Worm (Caenorhabditis elegans) whole organism, L1 larva: ENCODE data around the gene M163.22.

Experiments
- C04F5.9 ChIP-seq: sonication (generic microtip); optimal IDR thresholded peaks from 2 replicates; lab custom pipeline; 2016; ENCODE audit warnings: missing genetic modification characterization, missing compliant biosample characterization
- aha-1 ChIP-seq: fragments of 150-350 bp; optimal IDR thresholded peaks from 2 replicates; lab custom pipeline; 2014; ENCODE audit warnings: missing biosample characterization, missing genetic modification characterization
- alr-1 ChIP-seq: fragments of 200-800 bp; sonication (Bioruptor generic); optimal IDR thresholded peaks from 2 replicates; lab custom pipeline; 2018; ENCODE audit warnings: borderline replicate concordance, mild to moderate bottlenecking, missing genetic modification characterization, missing compliant biosample characterization
- ama-1 ChIP-seq: fragments of 150-350 bp; optimal IDR thresholded peaks from 2 replicates; lab custom pipeline; 2014
- blmp-1 ChIP-seq: fragments of 150-350 bp; optimal IDR thresholded peaks from 2 replicates; lab custom pipeline; 2014; ENCODE audit warnings: missing biosample characterization, missing genetic modification characterization
- ceh-8 ChIP-seq: fragments of 200-800 bp; sonication (Bioruptor generic); optimal IDR thresholded peaks from 2 replicates; lab custom pipeline; 2018; ENCODE audit warnings: mild to moderate bottlenecking, missing genetic modification characterization, moderate library complexity, missing compliant biosample characterization
- ceh-82 ChIP-seq, 3 experiments: fragments of 150-350 bp in 1 of 3; sonication (generic microtip) in 2 of 3; optimal IDR thresholded peaks; 2 replicates each; lab custom pipeline; 2014 to 2017; ENCODE audit warnings: missing biosample characterization in 3 of 3, missing genetic modification characterization in 3 of 3
- ceh-88 ChIP-seq: fragments of 200-800 bp; sonication (Bioruptor generic); IDR thresholded peaks from 2 replicates; pipeline ENCODE4 v1.3.6; 2022; ENCODE audit warnings: missing genetic modification characterization, missing compliant biosample characterization
- ceh-90 ChIP-seq: sonication (generic microtip); optimal IDR thresholded peaks from 2 replicates; lab custom pipeline; 2016; ENCODE audit warnings: missing genetic modification characterization, missing compliant biosample characterization
- ces-1 ChIP-seq: fragments of 150-350 bp; optimal IDR thresholded peaks from 2 replicates; lab custom pipeline; 2014; ENCODE audit warnings: missing biosample characterization, missing genetic modification reagents, missing genetic modification characterization
- dpl-1 ChIP-seq, 3 experiments: fragments of 150-350 bp in 2 of 3; sonication (generic microtip) in 1 of 3; optimal IDR thresholded peaks; 2 replicates each; lab custom pipeline; 2014 to 2017; ENCODE audit warnings: missing biosample characterization in 3 of 3, missing genetic modification characterization in 3 of 3, missing genetic modification reagents in 3 of 3
- efl-1 ChIP-seq, 4 experiments: fragments of 150-350 bp; optimal IDR thresholded peaks in 3 of 4; peaks in 1 of 4; 1 replicate in 1 of 4; 2 replicates in 3 of 4; lab custom pipeline; 2014; ENCODE audit warnings: missing biosample characterization in 2 of 4, missing genetic modification characterization in 2 of 4, missing genetic modification reagents in 2 of 4
- efl-3 ChIP-seq: fragments of 200-800 bp; sonication (Bioruptor generic); optimal IDR thresholded peaks from 2 replicates; lab custom pipeline; 2018; ENCODE audit warnings: mild to moderate bottlenecking, missing genetic modification characterization, missing compliant biosample characterization
- egl-27 ChIP-seq, 2 experiments: fragments of 150-350 bp in 1 of 2; sonication (generic microtip); optimal IDR thresholded peaks; 3 replicates each; lab custom pipeline; 2017 to 2018; ENCODE audit warnings: missing biosample characterization in 2 of 2, missing genetic modification characterization in 2 of 2, missing genetic modification reagents in 2 of 2
- elt-2 ChIP-seq: sonication (generic microtip); optimal IDR thresholded peaks from 2 replicates; lab custom pipeline; 2016; ENCODE audit warnings: missing genetic modification characterization, mild to moderate bottlenecking, inconsistent platforms, missing compliant biosample characterization, missing genetic modification reagents
- fkh-4 ChIP-seq: sonication (generic microtip); optimal IDR thresholded peaks from 2 replicates; lab custom pipeline; 2016; ENCODE audit warnings: missing compliant biosample characterization, missing genetic modification characterization, borderline replicate concordance
- fos-1 ChIP-seq: fragments of 150-350 bp; optimal IDR thresholded peaks from 2 replicates; lab custom pipeline; 2014; ENCODE audit warnings: missing biosample characterization, missing genetic modification characterization
- grh-1 ChIP-seq: fragments of 200-800 bp; sonication (Bioruptor generic); IDR thresholded peaks from 2 replicates; pipeline ENCODE4 v1.3.6; 2022; ENCODE audit warnings: missing genetic modification reagents, missing genetic modification characterization, missing compliant biosample characterization
- hlh-17 ChIP-seq: fragments of 200-800 bp; sonication (Bioruptor generic); optimal IDR thresholded peaks from 2 replicates; lab custom pipeline; 2018; ENCODE audit warnings: missing genetic modification characterization, mild to moderate bottlenecking, missing compliant biosample characterization, moderate library complexity, borderline replicate concordance
- hlh-4 ChIP-seq: sonication (generic microtip); optimal IDR thresholded peaks from 2 replicates; lab custom pipeline; 2016; ENCODE audit warnings: mild to moderate bottlenecking, missing genetic modification characterization, missing compliant biosample characterization
- lin-14 ChIP-seq: fragments of 200-800 bp; sonication (Bioruptor generic); optimal IDR thresholded peaks from 2 replicates; lab custom pipeline; 2018; ENCODE audit warnings: mild to moderate bottlenecking, missing genetic modification characterization, moderate library complexity, missing compliant biosample characterization
- lin-35 ChIP-seq, 2 experiments: fragments of 150-350 bp; optimal IDR thresholded peaks; 2 replicates each; lab custom pipeline; 2014; ENCODE audit warnings: missing biosample characterization in 2 of 2, missing genetic modification characterization in 2 of 2, missing genetic modification reagents in 2 of 2
- nhr-12 ChIP-seq: sonication (generic microtip); optimal IDR thresholded peaks from 2 replicates; lab custom pipeline; 2017; ENCODE audit warnings: missing biosample characterization, missing genetic modification characterization
- nhr-19 ChIP-seq: fragments of 200-800 bp; sonication (Bioruptor generic); conservative IDR thresholded peaks from 2 replicates; pipeline ENCODE4 v1.3.6; 2022; ENCODE audit warnings: missing genetic modification characterization, missing compliant biosample characterization
- nhr-237 ChIP-seq: fragments of 150-350 bp; optimal IDR thresholded peaks from 2 replicates; lab custom pipeline; 2014; ENCODE audit warnings: missing biosample characterization, missing genetic modification characterization
- nhr-71 ChIP-seq: sonication (generic microtip); optimal IDR thresholded peaks from 2 replicates; lab custom pipeline; 2016; ENCODE audit warnings: mild to moderate bottlenecking, missing genetic modification characterization, moderate library complexity, missing compliant biosample characterization
- nhr-84 ChIP-seq: sonication (generic microtip); optimal IDR thresholded peaks from 2 replicates; lab custom pipeline; 2017; ENCODE audit warnings: missing biosample characterization, missing genetic modification characterization
- nhr-85 ChIP-seq: sonication (generic microtip); peaks from one replicate; lab custom pipeline; 2016; ENCODE audit warnings: missing genetic modification characterization, inconsistent platforms, missing compliant biosample characterization
- nhr-90 ChIP-seq: sonication (generic microtip); optimal IDR thresholded peaks from 2 replicates; lab custom pipeline; 2016; ENCODE audit warnings: mild to moderate bottlenecking, missing genetic modification characterization, missing compliant biosample characterization; ENCODE audit not compliant: poor library complexity
- skn-1 ChIP-seq: fragments of 150-350 bp; optimal IDR thresholded peaks from 2 replicates; lab custom pipeline; 2014; ENCODE audit warnings: missing biosample characterization, missing genetic modification characterization
- sox-4 ChIP-seq: sonication (generic microtip); optimal IDR thresholded peaks from 2 replicates; lab custom pipeline; 2016; ENCODE audit warnings: missing genetic modification characterization, missing compliant biosample characterization
- sptf-1 ChIP-seq: fragments of 150-350 bp; optimal IDR thresholded peaks from 2 replicates; lab custom pipeline; 2014; ENCODE audit warnings: missing biosample characterization, missing genetic modification characterization
- sup-37 ChIP-seq: fragments of 200-800 bp; sonication (Bioruptor generic); optimal IDR thresholded peaks from 2 replicates; lab custom pipeline; 2018; ENCODE audit warnings: mild to moderate bottlenecking, missing genetic modification characterization, missing compliant biosample characterization
- swsn-7 ChIP-seq: sonication (generic microtip); optimal IDR thresholded peaks from 2 replicates; lab custom pipeline; 2016; ENCODE audit warnings: missing genetic modification characterization, missing compliant biosample characterization
- tbx-2 ChIP-seq: sonication (generic microtip); optimal IDR thresholded peaks from 2 replicates; lab custom pipeline; 2016; ENCODE audit warnings: missing genetic modification characterization, missing compliant biosample characterization
- tlp-1 ChIP-seq: fragments of 150-350 bp; optimal IDR thresholded peaks from 2 replicates; lab custom pipeline; 2014; ENCODE audit warnings: missing biosample characterization, missing genetic modification characterization
- unc-130 ChIP-seq: fragments of 150-350 bp; optimal IDR thresholded peaks from 2 replicates; lab custom pipeline; 2017; ENCODE audit warnings: missing biosample characterization, missing genetic modification characterization, inconsistent platforms
- unc-30 ChIP-seq: sonication (generic microtip); optimal IDR thresholded peaks from 2 replicates; lab custom pipeline; 2017; ENCODE audit warnings: missing biosample characterization, missing genetic modification characterization
- unc-86 ChIP-seq: sonication (generic microtip); optimal IDR thresholded peaks from 2 replicates; lab custom pipeline; 2016; ENCODE audit warnings: missing genetic modification characterization, missing compliant biosample characterization
- unc-98 ChIP-seq: fragments of 200-800 bp; sonication (Bioruptor generic); IDR thresholded peaks from 2 replicates; pipeline ENCODE4 v1.3.6; 2022; ENCODE audit warnings: missing genetic modification characterization, missing compliant biosample characterization

The M163.22 gene

DNA sequence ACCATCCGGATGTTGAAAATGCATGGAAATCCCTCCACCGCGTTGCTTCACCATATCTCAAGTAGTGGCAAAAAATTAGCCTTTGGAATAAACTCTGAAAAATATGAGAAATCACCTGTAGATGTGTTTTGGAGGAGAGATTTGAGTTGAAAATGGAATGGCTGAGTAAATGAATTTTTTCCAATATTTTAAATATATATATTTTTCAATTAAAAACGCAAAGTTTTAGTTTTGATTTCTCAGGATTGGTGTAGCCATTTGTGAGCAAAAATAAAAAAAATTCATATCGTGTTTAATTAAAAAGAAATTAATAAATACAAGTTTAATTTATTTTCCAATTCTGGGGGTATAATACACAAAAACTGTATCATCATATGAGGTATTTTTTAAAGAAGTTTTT, 37.6 kb upstream of the M163.22 start, which contains the start of gene F23D12.1:
Gene F23D12.1 (minus strand): TSS at position 101 of the 400 bp plus-strand sequence.
- TF ChIP-seq unc-130 (tag; lab: Kevin White, UChicago) (no peak), unc-86 (no peak), fkh-4 (tag; lab: Kevin White, UChicago) (no peak), ceh-90 (tag; lab: Kevin White, UChicago) (no peak), sox-4 (tag; lab: Kevin White, UChicago) (no peak), nhr-12 (tag; lab: Kevin White, UChicago) (no peak), egl-27 (tag; optimal IDR thresholded peaks at IDR 0.05; lab: Kevin White, UChicago) (no peak), fos-1 (tag; lab: Kevin White, UChicago) (no peak), sptf-1 (tag; lab: Kevin White, UChicago) (no peak), nhr-84 (no peak), lin-35 (GFP tag; optimal IDR thresholded peaks at IDR 0.05; lab: Kevin White, UChicago) (no peak)

- TF ChIP-seq efl-1 (optimal IDR thresholded peaks at IDR 0.05; lab: Kevin White, UChicago) (no peak), efl-1 (GFP tag; optimal IDR thresholded peaks at IDR 0.05 in 1 of 2; lab: Kevin White, UChicago) (peak in 1 of 2 experiments; percentile 62), aha-1 (no peak)
- TF ChIP-seq, all 84 proteins: peak for 1
These were observed 35.3 kb upstream of the M163.22 start for ce11 chrX:14430436-14430835.

ce11 chrX:14435648-14436155, 30.0 kb upstream of the M163.22 start:
- TF ChIP-seq dpl-1 (GFP tag; optimal IDR thresholded peaks at IDR 0.05; lab: Kevin White, UChicago) (peak; percentile 10 to 34 (median 16)), efl-1 (optimal IDR thresholded peaks at IDR 0.05; lab: Kevin White, UChicago) (peak in 1 of 2 experiments; percentile 63), efl-1 (GFP tag; optimal IDR thresholded peaks at IDR 0.05 in 1 of 2; lab: Kevin White, UChicago) (peak in 1 of 2 experiments; percentile 33), nhr-85 (tag; lab: Kevin White, UChicago) (peak; percentile 63), grh-1 (GFP tag; lab: Robert Waterston, UW) (peak; percentile 49), lin-14 (GFP tag; lab: Kevin White, UChicago) (no peak), blmp-1 (peak; percentile 21), nhr-237 (no peak), skn-1 (tag; lab: Kevin White, UChicago) (no peak), elt-2 (tag; lab: Kevin White, UChicago) (no peak), sup-37 (GFP tag; lab: Kevin White, UChicago) (no peak), unc-30 (tag; lab: Kevin White, UChicago) (no peak)
- TF ChIP-seq, all 84 proteins: peak for 5

- TF ChIP-seq nhr-85 (tag; lab: Kevin White, UChicago) = peak; percentile 50
- peak; percentile 2 for TF ChIP-seq nhr-90 (tag; lab: Kevin White, UChicago)
These were observed 27.9 kb upstream of the M163.22 start for ce11 chrX:14437806-14438205.

ce11 chrX:14442321-14442720, 23.4 kb upstream of the M163.22 start, which contains the start of gene F23D12.3:
Gene F23D12.3, plus strand, starts transcription at chrX:14442621.
- TF ChIP-seq nhr-19 (GFP tag; lab: Robert Waterston, UW) = no peak

ce11 chrX:14444701-14445100, 21.0 kb upstream of the M163.22 start, which contains the start of gene F23D12.4:
Gene F23D12.4, plus strand, starts transcription at chrX:14445001.
- TF ChIP-seq unc-130 (tag; lab: Kevin White, UChicago) (no peak), swsn-7 (tag; lab: Kevin White, UChicago) (no peak), fkh-4 (tag; lab: Kevin White, UChicago) (no peak), nhr-71 (tag; lab: Kevin White, UChicago) (no peak), ceh-8 (GFP tag; lab: Kevin White, UChicago) (no peak), hlh-4 (tag; lab: Kevin White, UChicago) (no peak), unc-98 (GFP tag; lab: Robert Waterston, UW) (no peak), ces-1 (GFP tag; lab: Kevin White, UChicago) (no peak), ceh-88 (no peak), ama-1 (lab: Kevin White, UChicago) (no peak), nhr-19 (GFP tag; lab: Robert Waterston, UW) (no peak), ceh-82 (tag; optimal IDR thresholded peaks at IDR 0.05; lab: Kevin White, UChicago) (no peak), efl-3 (GFP tag; lab: Kevin White, UChicago) (no peak), hlh-17 (GFP tag; lab: Kevin White, UChicago) (no peak), tlp-1 (tag; lab: Kevin White, UChicago) (no peak), alr-1 (no peak), C04F5.9 (tag; lab: Kevin White, UChicago) (no peak), nhr-84 (no peak), tbx-2 (tag; lab: Kevin White, UChicago) (no peak)
- TF ChIP-seq, all 84 proteins: peak for 0
